Fruit fly (Drosophila melanogaster) whole organism, larva: Measurements from ENCODE around the gene CG13795.

Experiments
- noc ChIP-seq: fragments of 200-800 bp; sonication (Bioruptor generic); optimal IDR thresholded peaks from 3 replicates; lab custom pipeline; 2019; ENCODE audit warnings: missing biosample characterization, mild to moderate bottlenecking, missing genetic modification characterization, moderate library complexity

Gene CG13795

DNA sequence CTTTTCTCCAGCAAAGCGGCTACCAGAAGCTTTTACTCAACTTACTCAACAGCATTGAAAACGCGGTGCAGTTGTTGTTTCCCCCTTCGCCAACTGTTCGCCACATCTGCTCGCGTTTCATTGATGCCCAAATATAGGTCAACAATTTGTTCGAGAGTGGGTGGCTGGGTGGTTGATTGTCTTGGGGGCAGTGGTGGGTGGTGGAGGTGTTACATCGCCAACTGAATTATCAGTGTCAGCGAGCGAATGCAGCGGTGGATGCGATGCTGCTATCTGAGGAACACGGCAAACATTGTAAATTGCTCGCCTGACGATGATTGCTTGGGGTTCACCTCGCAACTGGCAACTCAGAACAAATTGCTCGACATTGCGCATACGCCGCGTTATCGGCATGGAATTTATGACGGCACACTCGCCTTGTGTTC, 50.3 kb downstream of the CG13795 start:
- no peak for TF ChIP-seq noc (tag; lab: Kevin White, UChicago)

DNA sequence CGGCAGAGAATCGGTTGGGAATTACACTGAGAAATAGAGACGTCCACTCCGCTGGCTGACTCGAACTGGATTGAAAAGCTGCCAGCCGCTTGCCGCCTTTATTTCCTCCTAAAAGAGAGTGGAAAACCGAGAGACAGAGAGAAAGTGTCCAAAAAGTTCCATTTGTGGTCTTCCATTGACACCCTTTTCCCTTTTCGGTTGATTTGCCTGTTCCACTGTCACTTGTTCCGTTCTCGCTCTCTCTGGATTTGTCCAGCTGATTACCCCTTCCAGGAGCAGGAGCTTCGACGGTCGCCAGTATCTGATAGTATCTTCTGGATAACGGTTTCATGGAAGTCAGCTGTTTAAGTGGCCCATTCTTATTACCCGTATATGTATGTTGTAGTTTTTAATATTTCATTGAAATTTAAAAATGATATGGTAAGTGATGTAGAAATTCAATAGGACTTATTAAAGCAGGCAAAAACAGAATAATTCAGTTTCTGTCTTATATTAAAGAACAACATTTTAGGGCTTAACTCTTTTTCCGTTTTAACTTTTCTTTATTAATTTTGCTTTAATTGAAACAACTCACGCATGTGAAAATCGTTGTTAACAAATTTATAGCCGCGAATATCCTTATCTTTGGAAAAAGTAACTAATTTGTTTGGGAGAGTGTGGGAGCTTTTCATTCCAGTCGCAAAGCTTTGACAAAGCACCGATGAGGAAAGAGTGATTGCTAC, 50.9 kb downstream of the CG13795 start, which contains the start of gene Slob:
Slob (minus strand) TSS at position 51 of the 722 bp plus-strand sequence.
- TF ChIP-seq noc (tag; lab: Kevin White, UChicago): no peak
